Worm (Caenorhabditis elegans) whole organism, late embryonic: ENCODE results near the gene W02C12.2.

Experiments
- C08G9.2 ChIP-seq: sonication (generic microtip); optimal IDR thresholded peaks from 2 replicates; lab custom pipeline; 2016; ENCODE audit warnings: mild to moderate bottlenecking, missing genetic modification characterization, moderate library complexity, missing compliant biosample characterization
- C38D4.7 ChIP-seq: fragments of 200-800 bp; sonication (Bioruptor generic); optimal IDR thresholded peaks from 2 replicates; lab custom pipeline; 2018; ENCODE audit warnings: mild to moderate bottlenecking, missing genetic modification characterization, moderate library complexity, missing compliant biosample characterization
- K02D7.2 ChIP-seq: sonication (generic microtip); optimal IDR thresholded peaks from 2 replicates; lab custom pipeline; 2017; ENCODE audit warnings: mild to moderate bottlenecking, missing genetic modification characterization, missing compliant biosample characterization
- T23F11.4 ChIP-seq: fragments of 200-800 bp; sonication (Bioruptor generic); optimal IDR thresholded peaks from 2 replicates; lab custom pipeline; 2018; ENCODE audit warnings: mild to moderate bottlenecking, missing genetic modification characterization, missing compliant biosample characterization
- Y22D7AL.16 ChIP-seq: sonication (generic microtip); optimal IDR thresholded peaks from 2 replicates; lab custom pipeline; 2016; ENCODE audit warnings: missing genetic modification characterization, missing compliant biosample characterization
- ama-1 ChIP-seq: fragments of 150-350 bp; optimal IDR thresholded peaks from 2 replicates; lab custom pipeline; 2014
- ceh-18 ChIP-seq: sonication (generic microtip); optimal IDR thresholded peaks from 2 replicates; lab custom pipeline; 2016; ENCODE audit warnings: missing genetic modification characterization, missing compliant biosample characterization
- ceh-2 ChIP-seq: sonication (generic microtip); optimal IDR thresholded peaks from 2 replicates; lab custom pipeline; 2016; ENCODE audit warnings: missing genotype, missing genetic modification characterization, missing compliant biosample characterization
- ceh-31 ChIP-seq: sonication (generic microtip); optimal IDR thresholded peaks from 2 replicates; lab custom pipeline; 2016; ENCODE audit warnings: missing genetic modification characterization, missing compliant biosample characterization
- ceh-34 ChIP-seq: sonication (generic microtip); optimal IDR thresholded peaks from 2 replicates; lab custom pipeline; 2016; ENCODE audit warnings: mild to moderate bottlenecking, missing genetic modification characterization, missing compliant biosample characterization
- ceh-6 ChIP-seq: fragments of 200-800 bp; sonication (Bioruptor generic); optimal IDR thresholded peaks from 2 replicates; lab custom pipeline; 2018; ENCODE audit warnings: mild to moderate bottlenecking, missing genetic modification characterization, missing compliant biosample characterization
- ceh-9 ChIP-seq: sonication (generic microtip); optimal IDR thresholded peaks from 2 replicates; lab custom pipeline; 2016; ENCODE audit warnings: mild to moderate bottlenecking, missing genetic modification characterization, inconsistent platforms, missing compliant biosample characterization
- elt-2 ChIP-seq: sonication (generic microtip); optimal IDR thresholded peaks from 2 replicates; lab custom pipeline; 2016; ENCODE audit warnings: missing genetic modification reagents, missing genetic modification characterization, missing compliant biosample characterization
- eyg-1 ChIP-seq: sonication (generic microtip); optimal IDR thresholded peaks from 2 replicates; lab custom pipeline; 2016; ENCODE audit warnings: missing genotype, missing genetic modification characterization, missing compliant biosample characterization
- fkh-10 ChIP-seq: fragments of 150-350 bp; optimal IDR thresholded peaks from 2 replicates; lab custom pipeline; 2014; ENCODE audit warnings: missing biosample characterization, missing genetic modification reagents, missing genetic modification characterization
- gmeb-2 ChIP-seq: sonication (generic microtip); optimal IDR thresholded peaks from 2 replicates; lab custom pipeline; 2016; ENCODE audit warnings: missing genetic modification characterization, inconsistent platforms, missing compliant biosample characterization
- hlh-13 ChIP-seq: fragments of 200-800 bp; sonication (Bioruptor generic); optimal IDR thresholded peaks from 2 replicates; lab custom pipeline; 2018; ENCODE audit warnings: mild to moderate bottlenecking, missing genetic modification characterization, missing compliant biosample characterization
- hlh-15 ChIP-seq: sonication (generic microtip); optimal IDR thresholded peaks from 2 replicates; lab custom pipeline; 2016; ENCODE audit warnings: missing genetic modification characterization, missing compliant biosample characterization
- hlh-30 ChIP-seq: sonication (generic microtip); optimal IDR thresholded peaks from 2 replicates; lab custom pipeline; 2017; ENCODE audit warnings: antibody characterized with exemption, missing genetic modification characterization, missing compliant biosample characterization; ENCODE audit not compliant: insufficient read depth
- hlh-8 ChIP-seq: sonication (generic microtip); optimal IDR thresholded peaks from 2 replicates; lab custom pipeline; 2016; ENCODE audit warnings: missing genotype, missing genetic modification characterization, missing compliant biosample characterization
- lim-6 ChIP-seq: sonication (generic microtip); optimal IDR thresholded peaks from 2 replicates; lab custom pipeline; 2016; ENCODE audit warnings: missing genetic modification characterization, missing compliant biosample characterization
- nfya-1 ChIP-seq: sonication (generic microtip); optimal IDR thresholded peaks from 2 replicates; lab custom pipeline; 2017; ENCODE audit warnings: missing genetic modification characterization, mild to moderate bottlenecking, missing compliant biosample characterization, antibody characterized with exemption, moderate library complexity
- nhr-11 ChIP-seq: fragments of 150-350 bp; optimal IDR thresholded peaks from 2 replicates; lab custom pipeline; 2014; ENCODE audit warnings: missing biosample characterization, missing genetic modification characterization
- pag-3 ChIP-seq: sonication (generic microtip); optimal IDR thresholded peaks from 2 replicates; lab custom pipeline; 2016; ENCODE audit warnings: missing compliant biosample characterization, missing genetic modification characterization, borderline replicate concordance
- pat-9 ChIP-seq: fragments of 200-800 bp; sonication (Bioruptor generic); optimal IDR thresholded peaks from 2 replicates; lab custom pipeline; 2018; ENCODE audit warnings: mild to moderate bottlenecking, missing genetic modification characterization, moderate library complexity, missing compliant biosample characterization
- pax-1 ChIP-seq: fragments of 150-350 bp; optimal IDR thresholded peaks from 2 replicates; lab custom pipeline; 2014; ENCODE audit warnings: missing biosample characterization, missing genetic modification characterization
- pha-2 ChIP-seq: sonication (generic microtip); optimal IDR thresholded peaks from 2 replicates; lab custom pipeline; 2017; ENCODE audit warnings: mild to moderate bottlenecking, missing genetic modification characterization, missing compliant biosample characterization
- pha-4 ChIP-seq: fragments of 150-350 bp; optimal IDR thresholded peaks from 2 replicates; lab custom pipeline; 2018; ENCODE audit warnings: missing biosample characterization, missing genetic modification reagents, missing genetic modification characterization
- pqm-1 ChIP-seq: sonication (generic microtip); optimal IDR thresholded peaks from 2 replicates; lab custom pipeline; 2016; ENCODE audit warnings: missing genetic modification characterization, missing compliant biosample characterization
- pros-1 ChIP-seq: fragments of 150-350 bp; optimal IDR thresholded peaks from 2 replicates; lab custom pipeline; 2014; ENCODE audit warnings: missing biosample characterization, missing genetic modification reagents, missing genetic modification characterization
- rnt-1 ChIP-seq: sonication (generic microtip); optimal IDR thresholded peaks from 2 replicates; lab custom pipeline; 2016; ENCODE audit warnings: missing genetic modification characterization, missing compliant biosample characterization
- sdc-2 ChIP-seq: sonication (generic microtip); optimal IDR thresholded peaks from 2 replicates; lab custom pipeline; 2016; ENCODE audit warnings: missing genotype, missing genetic modification characterization, missing compliant biosample characterization
- sox-2 ChIP-seq: fragments of 200-800 bp; sonication (Bioruptor generic); IDR thresholded peaks from 2 replicates; pipeline ENCODE4 v1.3.6; 2022; ENCODE audit warnings: missing genetic modification reagents, missing genetic modification characterization, missing compliant biosample characterization
- syd-9 ChIP-seq: sonication (generic microtip); optimal IDR thresholded peaks from 2 replicates; lab custom pipeline; 2016; ENCODE audit warnings: mild to moderate bottlenecking, missing genetic modification characterization, moderate library complexity, missing compliant biosample characterization
- tbx-2 ChIP-seq: sonication (generic microtip); optimal IDR thresholded peaks from 2 replicates; lab custom pipeline; 2016; ENCODE audit warnings: missing genetic modification characterization, missing compliant biosample characterization
- tbx-7 ChIP-seq: sonication (generic microtip); optimal IDR thresholded peaks from 2 replicates; lab custom pipeline; 2016; ENCODE audit warnings: missing genotype, missing genetic modification characterization, missing compliant biosample characterization
- ttx-3 ChIP-seq: sonication (generic microtip); optimal IDR thresholded peaks from 2 replicates; lab custom pipeline; 2016; ENCODE audit warnings: missing genetic modification reagents, missing genetic modification characterization, missing compliant biosample characterization
- unc-42 ChIP-seq: sonication (generic microtip); optimal IDR thresholded peaks from 2 replicates; lab custom pipeline; 2016; ENCODE audit warnings: missing genotype, missing genetic modification characterization, missing compliant biosample characterization
- unc-86 ChIP-seq: sonication (generic microtip); optimal IDR thresholded peaks from 2 replicates; lab custom pipeline; 2016; ENCODE audit warnings: missing genetic modification characterization, missing compliant biosample characterization

W02C12.2 gene

ce11 chrIV:4024159-4025004 is 16.6 kb upstream of the W02C12.2 start:
- TF ChIP-seq ama-1 (lab: Kevin White, UChicago): no peak
- TF ChIP-seq tbx-7 (tag; lab: Kevin White, UChicago): no peak
- TF ChIP-seq ceh-2 (tag; lab: Kevin White, UChicago): no peak
- TF ChIP-seq sdc-2: no peak
- TF ChIP-seq pha-4 (tag; lab: Kevin White, UChicago): no peak
- peak; percentile 7 for TF ChIP-seq ceh-34 (tag; lab: Kevin White, UChicago)
- no peak for TF ChIP-seq gmeb-2 (tag; lab: Kevin White, UChicago)
- TF ChIP-seq pat-9 (tag; lab: Kevin White, UChicago): no peak
- TF ChIP-seq sox-2: no peak
- no peak for TF ChIP-seq ttx-3 (tag; lab: Kevin White, UChicago)
- peak; percentile 21 for TF ChIP-seq C08G9.2 (tag; lab: Kevin White, UChicago)
- TF ChIP-seq K02D7.2 (tag; lab: Kevin White, UChicago): no peak
- no peak for TF ChIP-seq elt-2 (tag; lab: Kevin White, UChicago)
- TF ChIP-seq pros-1 (tag; lab: Kevin White, UChicago): no peak
- TF ChIP-seq ceh-6 (GFP tag; lab: Kevin White, UChicago): no peak
- TF ChIP-seq nhr-11 (tag; lab: Kevin White, UChicago): no peak
- TF ChIP-seq pha-2 (tag; lab: Kevin White, UChicago): no peak
- no peak for TF ChIP-seq hlh-30
- TF ChIP-seq unc-42 (tag; lab: Kevin White, UChicago): peak; percentile 30
- no peak for TF ChIP-seq fkh-10
- TF ChIP-seq hlh-8: no peak
- peak; percentile 22 for TF ChIP-seq ceh-18 (tag; lab: Kevin White, UChicago)
- TF ChIP-seq rnt-1 (tag; lab: Kevin White, UChicago): no peak
- no peak for TF ChIP-seq eyg-1 (tag; lab: Kevin White, UChicago)
- TF ChIP-seq C38D4.7 (GFP tag; lab: Kevin White, UChicago): peak; percentile 11
- TF ChIP-seq ceh-31 (tag; lab: Kevin White, UChicago): no peak
- TF ChIP-seq Y22D7AL.16: no peak
- TF ChIP-seq syd-9 (tag; lab: Kevin White, UChicago): no peak
- no peak for TF ChIP-seq lim-6 (tag; lab: Kevin White, UChicago)
- peak; percentile 48 for TF ChIP-seq nfya-1 (tag; lab: Kevin White, UChicago)
- no peak for TF ChIP-seq hlh-15
- peak; percentile 31 for TF ChIP-seq tbx-2 (tag; lab: Kevin White, UChicago)
- TF ChIP-seq pqm-1: no peak
- no peak for TF ChIP-seq hlh-13 (GFP tag; lab: Kevin White, UChicago)
- no peak for TF ChIP-seq ceh-9

ce11 chrIV:4021847-4022780 is 14.3 kb upstream of the W02C12.2 start:
- TF ChIP-seq unc-42 (tag; lab: Kevin White, UChicago) (peak; percentile 8), unc-86 (tag; lab: Kevin White, UChicago) (no peak), pag-3 (tag; lab: Kevin White, UChicago) (no peak), pat-9 (tag; lab: Kevin White, UChicago) (no peak), pax-1 (tag; lab: Kevin White, UChicago) (no peak), ceh-6 (GFP tag; lab: Kevin White, UChicago) (no peak), T23F11.4 (GFP tag; lab: Kevin White, UChicago) (no peak), nhr-11 (tag; lab: Kevin White, UChicago) (no peak)
